Fruit fly (Drosophila melanogaster): ENCODE data around the gene CG32485.

CG32485 gene

dm6 chr3L:3060054-3060979 is 10.2 kb downstream of the CG32485 start (continued):
- TF ChIP-seq da (GFP tag; optimal IDR thresholded peaks at IDR 0.05), result peak; percentile 95
- peak; percentile 99 for TF ChIP-seq CG11247 (GFP tag; IDR thresholded peaks at IDR 0.05)
- peak; percentile 92 for TF ChIP-seq CG4707 (GFP tag; optimal IDR thresholded peaks at IDR 0.05)
- TF ChIP-seq CG7357 (GFP tag; IDR thresholded peaks at IDR 0.05), result peak; percentile 97
- TF ChIP-seq CG12155 (GFP tag; optimal IDR thresholded peaks at IDR 0.05), result peak; percentile 98
- peak; percentile 94 for TF ChIP-seq CG15696 (tag; optimal IDR thresholded peaks at IDR 0.05)
- peak; percentile 97 for TF ChIP-seq ro (GFP tag; IDR thresholded peaks at IDR 0.05)
- peak; percentile 97 for TF ChIP-seq CG7556 (GFP tag; optimal IDR thresholded peaks at IDR 0.05)
- TF ChIP-seq CG34376 (GFP tag; optimal IDR thresholded peaks at IDR 0.05), result peak; percentile 93
- TF ChIP-seq Adf1 (GFP tag; IDR thresholded peaks at IDR 0.05), result peak; percentile 89
- TF ChIP-seq CG11085 (GFP tag; IDR thresholded peaks at IDR 0.05), result peak; percentile 99
- peak; percentile 99 for TF ChIP-seq H2.0 (GFP tag; IDR thresholded peaks at IDR 0.05)
- peak; percentile 98 for TF ChIP-seq CG10959 (GFP tag; IDR thresholded peaks at IDR 0.05)
- TF ChIP-seq Ptx1 (GFP tag; IDR thresholded peaks at IDR 0.05), result peak; percentile 100
- TF ChIP-seq Sox102F (GFP tag; optimal IDR thresholded peaks at IDR 0.05), result peak; percentile 99
- TF ChIP-seq CG16815 (GFP tag; optimal IDR thresholded peaks at IDR 0.05), result peak; percentile 99
- TF ChIP-seq Hr39 (optimal IDR thresholded peaks at IDR 0.05), result no peak
- no peak for TF ChIP-seq HLHmδ (GFP tag; optimal IDR thresholded peaks at IDR 0.05)
- TF ChIP-seq grau (tag; optimal IDR thresholded peaks at IDR 0.05), result peak; percentile 97
- peak; percentile 99 for TF ChIP-seq CG17359 (tag; optimal IDR thresholded peaks at IDR 0.05)
- peak; percentile 99 for TF ChIP-seq CG11723 (GFP tag; optimal IDR thresholded peaks at IDR 0.05)
- TF ChIP-seq CG6791 (GFP tag; IDR thresholded peaks at IDR 0.05; ENCODE audit: partially characterized antibody), result no peak
- peak; percentile 96 for TF ChIP-seq CG8924 (tag; optimal IDR thresholded peaks at IDR 0.05)
- TF ChIP-seq CG10431 (GFP tag; optimal IDR thresholded peaks at IDR 0.05), result peak; percentile 82
- peak; percentile 98 for TF ChIP-seq Doc2 (GFP tag; IDR thresholded peaks at IDR 0.05)
- TF ChIP-seq gem (tag; optimal IDR thresholded peaks at IDR 0.05), result peak; percentile 98
- no peak for TF ChIP-seq bbx (GFP tag; IDR thresholded peaks at IDR 0.05; ENCODE audit: partially characterized antibody)
- no peak for TF ChIP-seq CG2129 (GFP tag; IDR thresholded peaks at IDR 0.05; ENCODE audit: partially characterized antibody)
- TF ChIP-seq CG15269 (tag; optimal IDR thresholded peaks at IDR 0.05), result peak; percentile 98
- TF ChIP-seq gfzf (GFP tag; optimal IDR thresholded peaks at IDR 0.05), result peak; percentile 14
- peak; percentile 95 for TF ChIP-seq scrt (GFP tag; optimal IDR thresholded peaks at IDR 0.05)
- peak; percentile 98 for TF ChIP-seq fd96Cb (tag; optimal IDR thresholded peaks at IDR 0.05)
- peak; percentile 97 for TF ChIP-seq CG18476 (GFP tag; optimal IDR thresholded peaks at IDR 0.05)
- TF ChIP-seq dysf (GFP tag; IDR thresholded peaks at IDR 0.05), result peak; percentile 99
- peak; percentile 94 for TF ChIP-seq sug (tag; optimal IDR thresholded peaks at IDR 0.05)
- TF ChIP-seq CG32767 (GFP tag; IDR thresholded peaks at IDR 0.05), result peak; percentile 99
- peak; percentile 98 for TF ChIP-seq pb (GFP tag; optimal IDR thresholded peaks at IDR 0.05)
- TF ChIP-seq ttk (GFP tag; IDR thresholded peaks at IDR 0.05), result peak; percentile 99
- peak; percentile 97 for TF ChIP-seq CG31224 (GFP tag; IDR thresholded peaks at IDR 0.05)
- peak; percentile 99 for TF ChIP-seq CG10366 (GFP tag; IDR thresholded peaks at IDR 0.05)
- peak; percentile 99 for TF ChIP-seq CG17328 (GFP tag; IDR thresholded peaks at IDR 0.05)
- TF ChIP-seq sr (GFP tag; IDR thresholded peaks at IDR 0.05), result peak; percentile 100
- TF ChIP-seq inv (GFP tag; IDR thresholded peaks at IDR 0.05; ENCODE audit: partially characterized antibody), result no peak
- peak; percentile 97 for TF ChIP-seq CG2875 (GFP tag; optimal IDR thresholded peaks at IDR 0.05)
- TF ChIP-seq gcm2 (GFP tag; optimal IDR thresholded peaks at IDR 0.05), result peak; percentile 98
- peak; percentile 94 for TF ChIP-seq zen (tag; optimal IDR thresholded peaks at IDR 0.05)
- TF ChIP-seq B-H1 (GFP tag; IDR thresholded peaks at IDR 0.05), result peak; percentile 99
- peak; percentile 49 for TF ChIP-seq Kr (GFP tag; optimal IDR thresholded peaks at IDR 0.05)
- TF ChIP-seq Atf-2 (GFP tag; optimal IDR thresholded peaks at IDR 0.05), result peak; percentile 98

Data from whole organism, embryonic.